Fruit fly (Drosophila melanogaster) whole organism, pupa: ENCODE results near the gene CG7924.

Experiments used
- CG10348 ChIP-seq: fragments of 200-800 bp; sonication (Bioruptor generic); IDR thresholded peaks from 2 replicates; pipeline ENCODE4 v1.3.6; 2022; ENCODE audit warnings: missing biosample characterization, missing genetic modification characterization
- CG12605 ChIP-seq: fragments of 200-800 bp; sonication (Bioruptor generic); IDR thresholded peaks from 2 replicates; pipeline ENCODE4 v1.3.6; 2022; ENCODE audit warnings: missing biosample characterization, missing genetic modification characterization
- CG13204 ChIP-seq: fragments of 200-800 bp; sonication (Bioruptor generic); optimal IDR thresholded peaks from 2 replicates; lab custom pipeline; 2018; ENCODE audit warnings: missing biosample characterization, mild to moderate bottlenecking, missing genetic modification characterization, moderate library complexity
- CG14655 ChIP-seq: fragments of 200-800 bp; sonication (Bioruptor generic); optimal IDR thresholded peaks from 3 replicates; lab custom pipeline; 2017; ENCODE audit warnings: mild to moderate bottlenecking, missing biosample characterization, missing genetic modification reagents, missing genetic modification characterization
- CG15710 ChIP-seq: fragments of 200-800 bp; sonication (Bioruptor generic); optimal IDR thresholded peaks from 2 replicates; lab custom pipeline; 2018; ENCODE audit warnings: missing biosample characterization, mild to moderate bottlenecking, missing genetic modification characterization, moderate library complexity
- CG17806 ChIP-seq: fragments of 200-800 bp; sonication (Bioruptor generic); optimal IDR thresholded peaks from 2 replicates; lab custom pipeline; 2018; ENCODE audit warnings: missing biosample characterization, mild to moderate bottlenecking, missing genetic modification characterization, moderate library complexity
- CG32121 ChIP-seq: fragments of 200-800 bp; sonication (Bioruptor generic); IDR thresholded peaks from 2 replicates; pipeline ENCODE4 v1.3.6; 2022; ENCODE audit warnings: missing biosample characterization, missing genetic modification characterization
- CG34367 ChIP-seq: fragments of 200-800 bp; sonication (Bioruptor generic); optimal IDR thresholded peaks from 2 replicates; lab custom pipeline; 2018; ENCODE audit warnings: missing biosample characterization, mild to moderate bottlenecking, missing genetic modification characterization
- CG4496 ChIP-seq: fragments of 200-800 bp; sonication (Bioruptor generic); IDR thresholded peaks from 3 replicates; pipeline ENCODE4 v1.3.6; 2022; ENCODE audit warnings: missing biosample characterization, missing genetic modification characterization
- CG8159 ChIP-seq: fragments of 200-800 bp; sonication (Bioruptor generic); optimal IDR thresholded peaks from 3 replicates; lab custom pipeline; 2018; ENCODE audit warnings: missing biosample characterization, mild to moderate bottlenecking, missing genetic modification characterization, moderate library complexity
- CG8301 ChIP-seq: fragments of 200-800 bp; sonication (Bioruptor generic); optimal IDR thresholded peaks from 2 replicates; lab custom pipeline; 2018; ENCODE audit warnings: missing biosample characterization, mild to moderate bottlenecking, missing genetic modification characterization
- CG9948 ChIP-seq: fragments of 200-800 bp; sonication (Bioruptor generic); optimal IDR thresholded peaks from 2 replicates; lab custom pipeline; 2018; ENCODE audit warnings: missing biosample characterization, mild to moderate bottlenecking, missing genetic modification characterization, moderate library complexity
- D1 ChIP-seq: fragments of 200-800 bp; sonication (Bioruptor generic); optimal IDR thresholded peaks from 2 replicates; lab custom pipeline; 2018; ENCODE audit warnings: missing biosample characterization, mild to moderate bottlenecking, missing genetic modification characterization, moderate library complexity
- EcR ChIP-seq: fragments of 200-800 bp; sonication (Bioruptor generic); optimal IDR thresholded peaks from 3 replicates; lab custom pipeline; 2019; ENCODE audit warnings: missing biosample characterization, missing genetic modification characterization, mild to moderate bottlenecking, moderate library complexity, missing genetic modification reagents
- Ets98B ChIP-seq: fragments of 200-800 bp; sonication (Bioruptor generic); IDR thresholded peaks from 2 replicates; pipeline ENCODE4 v1.3.6; 2022; ENCODE audit warnings: missing biosample characterization, missing genetic modification characterization
- Pif1A ChIP-seq: fragments of 200-800 bp; sonication (Bioruptor generic); optimal IDR thresholded peaks from 3 replicates; lab custom pipeline; 2016; ENCODE audit warnings: missing biosample characterization, missing genetic modification characterization
- Pif1B ChIP-seq: fragments of 200-800 bp; sonication (Bioruptor generic); optimal IDR thresholded peaks from 3 replicates; lab custom pipeline; 2016; ENCODE audit warnings: missing biosample characterization, missing genetic modification characterization
- Snoo ChIP-seq: fragments of 200-800 bp; sonication (Bioruptor generic); optimal IDR thresholded peaks from 3 replicates; lab custom pipeline; 2017; ENCODE audit warnings: missing biosample characterization, mild to moderate bottlenecking, missing genetic modification characterization, inconsistent platforms
- fd96Ca ChIP-seq: fragments of 200-800 bp; sonication (Bioruptor generic); IDR thresholded peaks from 3 replicates; pipeline ENCODE4 v1.3.6; 2022; ENCODE audit warnings: missing biosample characterization, missing genetic modification characterization
- gl ChIP-seq: fragments of 200-800 bp; sonication (Bioruptor generic); optimal IDR thresholded peaks from 2 replicates; lab custom pipeline; 2018; ENCODE audit warnings: missing biosample characterization, mild to moderate bottlenecking, missing genetic modification characterization
- rn ChIP-seq: fragments of 200-800 bp; sonication (Bioruptor generic); IDR thresholded peaks from 2 replicates; pipeline ENCODE4 v1.3.6; 2022; ENCODE audit warnings: missing biosample characterization, missing genetic modification characterization

CG7924 gene

DNA sequence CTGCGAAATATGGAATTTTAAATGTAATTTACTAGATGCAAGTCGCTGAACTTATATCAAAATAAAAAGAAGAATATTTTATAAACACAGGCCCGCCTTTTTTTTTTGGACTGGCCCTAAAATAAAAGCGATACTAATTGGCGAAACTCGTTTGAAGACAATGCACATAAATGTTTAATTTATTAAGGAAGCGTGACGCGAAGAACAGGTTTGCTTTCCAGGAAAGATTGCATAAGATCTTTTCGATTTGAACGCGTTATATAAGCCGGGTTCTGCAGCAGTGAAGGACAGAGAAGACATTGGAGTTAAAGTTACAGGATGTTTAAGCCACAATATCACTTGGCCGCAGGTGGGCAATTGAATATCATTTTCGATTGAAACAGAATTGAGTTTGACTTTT is at the start of gene CG7924:
Gene CG7924, plus strand, starts transcription at position 301 of the 400 bp plus-strand sequence.
- TF ChIP-seq fd96Ca (GFP tag; lab: Robert Waterston, UW) (no peak), gl (tag; lab: Kevin White, UChicago) (no peak), CG8301 (tag; lab: Kevin White, UChicago) (no peak), Ets98B (GFP tag; lab: Robert Waterston, UW) (no peak), CG14655 (GFP tag; lab: Kevin White, UChicago) (no peak), rn (no peak), CG13204 (no peak), CG10348 (no peak), D1 (no peak), CG8159 (no peak), Pif1B (no peak), CG17806 (tag; lab: Kevin White, UChicago) (no peak), CG32121 (GFP tag; lab: Robert Waterston, UW) (no peak), CG4496 (no peak), Pif1A (GFP tag; lab: Kevin White, UChicago) (no peak), CG9948 (tag; lab: Kevin White, UChicago) (no peak), Snoo (tag; lab: Kevin White, UChicago) (no peak), EcR (GFP tag; lab: Kevin White, UChicago) (no peak), CG12605 (GFP tag; lab: Robert Waterston, UW) (no peak)

DNA sequence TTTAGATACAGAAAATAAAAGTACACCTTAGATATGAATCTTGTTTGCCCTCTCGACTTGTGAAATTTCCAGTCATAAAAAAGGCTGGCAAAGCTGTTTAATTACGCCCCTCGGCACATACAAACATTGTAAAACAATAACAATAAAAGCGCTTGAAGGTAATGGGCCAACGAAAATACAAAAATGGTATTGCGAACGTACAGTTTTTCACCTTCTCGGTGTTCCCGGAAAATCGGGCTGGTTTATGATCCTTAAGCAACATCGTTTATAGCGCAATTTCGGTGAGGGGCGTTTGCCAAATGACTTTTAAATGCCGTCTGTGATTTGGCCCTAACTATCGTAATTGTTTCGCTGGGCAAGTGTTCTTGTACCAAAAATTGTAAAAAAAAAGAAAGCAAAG is 48.2 kb upstream of the CG7924 start:
- no peak for TF ChIP-seq CG15710

DNA sequence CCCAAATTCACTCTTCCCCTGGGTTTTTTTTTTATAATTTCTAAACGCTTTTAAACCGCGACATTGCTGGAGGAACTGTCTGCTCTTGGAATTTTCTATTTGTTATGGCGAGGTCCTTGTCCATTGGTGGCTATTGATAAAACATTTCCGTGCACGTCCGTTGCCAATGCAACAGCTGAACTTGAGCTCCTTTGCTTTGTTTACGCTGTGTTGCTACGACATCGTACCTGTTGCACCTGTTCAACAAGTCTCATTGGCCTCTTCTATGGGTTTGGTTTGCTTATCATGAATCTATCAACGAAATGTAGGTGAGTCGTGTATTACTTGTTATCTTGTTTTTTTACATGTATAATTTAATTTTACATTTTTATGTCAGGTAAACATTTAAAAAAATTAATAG is 43.8 kb upstream of the CG7924 start, which contains the start of gene nan:
Gene nan, minus strand, starts transcription at position 218 of the 400 bp plus-strand sequence.
- TF ChIP-seq EcR (GFP tag; lab: Kevin White, UChicago) (no peak), D1 (no peak), Pif1B (no peak), CG14655 (GFP tag; lab: Kevin White, UChicago) (no peak), CG12605 (GFP tag; lab: Robert Waterston, UW) (peak; percentile 61), CG17806 (tag; lab: Kevin White, UChicago) (no peak), CG10348 (no peak), CG13204 (no peak), Ets98B (GFP tag; lab: Robert Waterston, UW) (no peak)

DNA sequence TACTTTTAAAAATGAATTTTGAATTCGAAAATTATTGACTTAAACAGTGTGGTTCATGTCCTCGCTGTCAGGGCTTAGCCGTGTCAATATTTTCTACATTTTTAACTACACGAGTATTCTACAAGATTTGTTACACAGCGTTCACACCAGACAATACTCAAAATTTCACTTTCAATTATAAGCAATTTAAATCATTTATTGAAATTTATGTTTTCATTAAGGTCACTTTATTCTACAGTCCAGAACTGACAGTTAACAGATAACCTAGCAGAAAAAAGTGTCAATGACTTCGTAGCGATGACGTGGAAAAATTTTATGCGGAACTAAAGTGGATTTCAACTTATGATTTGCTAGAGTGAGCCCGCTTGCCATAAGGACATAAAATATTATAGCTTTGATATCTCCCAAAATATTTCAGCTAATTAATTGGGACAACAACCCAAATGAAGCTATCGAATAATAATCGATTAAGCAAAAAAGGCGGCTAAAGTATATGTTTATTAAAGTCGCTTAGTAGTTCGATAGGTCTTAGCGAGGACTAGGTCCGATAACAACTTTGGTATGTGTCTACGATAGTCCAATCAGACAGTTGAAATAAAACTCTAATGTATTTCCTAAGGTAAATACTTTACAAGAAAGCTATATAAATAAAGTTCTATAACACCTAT is 43.2 kb upstream of the CG7924 start:
- peak; percentile 29 for TF ChIP-seq D1
- peak; percentile 51 for TF ChIP-seq Snoo (tag; lab: Kevin White, UChicago)
- TF ChIP-seq CG8301 (tag; lab: Kevin White, UChicago): peak; percentile 42
- peak; percentile 82 for TF ChIP-seq Ets98B (GFP tag; lab: Robert Waterston, UW)
- no peak for TF ChIP-seq CG15710
- peak; percentile 52 for TF ChIP-seq CG8159
- peak; percentile 68; the same call in 1 of the 2 replicates for TF ChIP-seq CG12605 (GFP tag; lab: Robert Waterston, UW)
- peak; percentile 62 for TF ChIP-seq CG32121 (GFP tag; lab: Robert Waterston, UW)
- no peak for TF ChIP-seq CG34367 (tag; lab: Kevin White, UChicago)
- no peak for TF ChIP-seq CG9948 (tag; lab: Kevin White, UChicago)
- no peak for TF ChIP-seq gl (tag; lab: Kevin White, UChicago)
- TF ChIP-seq Pif1A (GFP tag; lab: Kevin White, UChicago): no peak
- no peak for TF ChIP-seq Pif1B
- peak; percentile 17 for TF ChIP-seq CG14655 (GFP tag; lab: Kevin White, UChicago)
- TF ChIP-seq, all 21 proteins: peak for 8

DNA sequence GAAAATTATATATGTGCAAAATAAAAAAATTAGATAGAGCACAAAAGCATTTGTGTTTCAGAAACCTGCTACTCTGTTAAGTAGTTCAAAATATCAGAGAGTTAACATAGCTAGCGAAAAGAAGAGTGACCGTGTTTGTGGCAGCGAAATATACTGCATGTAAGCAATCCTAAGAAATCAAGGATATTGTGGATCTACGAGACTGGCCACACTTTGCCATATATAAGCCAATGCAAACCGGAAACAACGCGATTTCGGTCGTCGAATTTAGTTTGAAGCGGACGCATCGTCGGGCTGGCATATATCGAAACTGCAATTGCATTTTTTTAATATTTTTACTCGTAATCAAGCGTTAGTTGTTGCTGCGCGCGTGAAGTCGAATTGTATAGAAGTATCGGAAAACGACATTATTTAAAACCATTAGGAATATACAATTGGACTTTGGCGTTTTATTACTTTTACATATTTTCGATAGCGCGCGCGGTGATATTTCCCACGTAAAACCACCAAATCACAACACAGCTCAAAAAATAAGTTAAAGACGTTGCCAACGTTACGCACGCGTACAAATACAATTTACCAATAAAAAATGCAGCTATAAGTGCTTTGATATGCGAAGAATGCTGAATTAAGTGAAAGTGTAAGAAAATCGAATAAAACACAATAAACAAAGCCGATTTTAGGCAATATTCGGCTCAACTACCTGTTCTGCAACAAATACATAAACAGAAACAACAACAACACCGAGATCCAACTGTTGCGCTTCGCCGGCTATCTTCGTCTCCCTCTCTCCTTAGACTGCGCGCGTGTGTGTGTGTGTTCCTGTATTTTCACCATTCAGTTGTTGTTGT is 42.4 kb upstream of the CG7924 start, which contains the start of gene nuf:
Gene nuf, plus strand, starts transcription at position 246 of the 851 bp plus-strand sequence.
- TF ChIP-seq CG9948 (tag; lab: Kevin White, UChicago) (no peak), D1 (peak; percentile 65), CG8159 (peak; percentile 37), CG13204 (no peak), CG15710 (no peak), CG32121 (GFP tag; lab: Robert Waterston, UW) (no peak), CG4496 (no peak; the same call in 2 of the 3 replicates), CG17806 (tag; lab: Kevin White, UChicago) (peak; percentile 17), Pif1B (peak; percentile 31), EcR (GFP tag; lab: Kevin White, UChicago) (no peak), CG12605 (GFP tag; lab: Robert Waterston, UW) (peak; percentile 82), fd96Ca (GFP tag; lab: Robert Waterston, UW) (no peak; the same call in 2 of the 3 replicates), CG34367 (tag; lab: Kevin White, UChicago) (no peak), CG14655 (GFP tag; lab: Kevin White, UChicago) (no peak), CG10348 (no peak), Snoo (tag; lab: Kevin White, UChicago) (peak; percentile 14), Pif1A (GFP tag; lab: Kevin White, UChicago) (peak; percentile 3), Ets98B (GFP tag; lab: Robert Waterston, UW) (peak; percentile 47), CG8301 (tag; lab: Kevin White, UChicago) (peak; percentile 8), gl (tag; lab: Kevin White, UChicago) (no peak), rn (no peak)

DNA sequence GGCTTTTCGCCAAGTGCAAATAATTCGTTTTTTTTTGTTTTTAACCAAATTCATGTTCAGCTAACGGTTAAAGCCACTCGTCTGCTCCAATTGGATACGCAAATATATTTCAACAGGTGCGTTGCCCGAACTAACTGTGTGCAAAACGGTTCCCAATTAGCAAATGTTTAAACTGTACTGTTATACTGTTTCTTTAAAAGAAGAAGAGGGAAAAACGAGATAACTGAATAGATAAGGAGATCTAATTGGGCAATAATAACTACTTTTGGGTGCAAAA is 41.9 kb upstream of the CG7924 start:
- TF ChIP-seq CG12605 (GFP tag; lab: Robert Waterston, UW) (0 out of 2 replicates have a peak, but pooled peaks have one; percentile 32), CG4496 (no peak), D1 (no peak)
- TF ChIP-seq, all 21 proteins: peak for 1
